Worm (Caenorhabditis elegans) whole organism, young adult: Measurements from ENCODE around the gene lex-1.

Source experiments
- B0336.3 ChIP-seq: fragments of 200-800 bp; sonication (Bioruptor generic); IDR thresholded peaks from 2 replicates; pipeline ENCODE4 v1.3.6; 2022; ENCODE audit warnings: missing genetic modification characterization, missing compliant biosample characterization
- C17E4.6 ChIP-seq: fragments of 200-800 bp; sonication (Bioruptor generic); IDR thresholded peaks from 2 replicates; pipeline ENCODE4 v1.3.6; 2022; ENCODE audit warnings: missing genetic modification reagents, missing genetic modification characterization, missing compliant biosample characterization
- F22D6.2 ChIP-seq: sonication (generic microtip); optimal IDR thresholded peaks from 2 replicates; lab custom pipeline; 2016; ENCODE audit warnings: mild to moderate bottlenecking, missing genetic modification characterization, missing compliant biosample characterization
- F49E8.2 ChIP-seq: sonication (generic microtip); optimal IDR thresholded peaks from 3 replicates; lab custom pipeline; 2017; ENCODE audit warnings: missing genetic modification characterization, mild to moderate bottlenecking, missing compliant biosample characterization, antibody characterized with exemption, moderate library complexity; ENCODE audit not compliant: insufficient read depth
- K11D2.4 ChIP-seq: fragments of 200-800 bp; sonication (Bioruptor generic); IDR thresholded peaks from 2 replicates; pipeline ENCODE4 v1.3.6; 2022; ENCODE audit warnings: missing genetic modification reagents, missing genetic modification characterization, missing compliant biosample characterization
- Y53F4B.3 ChIP-seq: fragments of 200-800 bp; sonication (Bioruptor generic); IDR thresholded peaks from 2 replicates; pipeline ENCODE4 v1.3.6; 2022; ENCODE audit warnings: missing genetic modification reagents, missing genetic modification characterization, missing compliant biosample characterization
- Y56A3A.18 ChIP-seq: fragments of 200-800 bp; sonication (Bioruptor generic); IDR thresholded peaks from 2 replicates; pipeline ENCODE4 v1.3.6; 2022; ENCODE audit warnings: missing genetic modification reagents, missing genetic modification characterization, missing compliant biosample characterization
- Y79H2A.3 ChIP-seq: fragments of 200-800 bp; sonication (Bioruptor generic); conservative IDR thresholded peaks from 2 replicates; pipeline ENCODE4 v1.3.6; 2022; ENCODE audit warnings: missing genetic modification reagents, missing genetic modification characterization, missing compliant biosample characterization
- ama-1 ChIP-seq, 3 experiments: fragments of 150-350 bp in 1 of 3; sonication (generic microtip) in 2 of 3; optimal IDR thresholded peaks; 2 replicates each; lab custom pipeline; 2014 to 2018; ENCODE audit warnings: missing biosample characterization in 2 of 3, missing genetic modification characterization in 2 of 3, missing genetic modification reagents in 2 of 3
- aptf-2 ChIP-seq: fragments of 200-800 bp; sonication (Bioruptor generic); conservative IDR thresholded peaks from 2 replicates; pipeline ENCODE4 v1.3.6; 2022; ENCODE audit warnings: missing genetic modification reagents, missing genetic modification characterization, missing compliant biosample characterization
- atf-7 ChIP-seq: sonication (generic microtip); optimal IDR thresholded peaks from 2 replicates; lab custom pipeline; 2017; ENCODE audit warnings: mild to moderate bottlenecking, missing genetic modification characterization, missing compliant biosample characterization
- ccch-3 ChIP-seq: fragments of 200-800 bp; sonication (Bioruptor generic); optimal IDR thresholded peaks from 2 replicates; lab custom pipeline; 2018; ENCODE audit warnings: mild to moderate bottlenecking, missing genetic modification characterization, missing compliant biosample characterization
- cebp-1 ChIP-seq, 2 experiments: fragments of 200-800 bp in 1 of 2; sonication (Bioruptor generic) in 1 of 2; sonication (generic microtip) in 1 of 2; IDR thresholded peaks in 1 of 2; optimal IDR thresholded peaks in 1 of 2; 2 replicates each; pipeline versions ENCODE4 v1.3.6 to Lab custom; 2017 to 2022; ENCODE audit warnings: missing compliant biosample characterization in 2 of 2, missing genetic modification characterization in 2 of 2, mild to moderate bottlenecking in 1 of 2, missing genetic modification reagents in 1 of 2, moderate library complexity in 1 of 2
- ceh-100 ChIP-seq: fragments of 200-800 bp; sonication (Bioruptor generic); IDR thresholded peaks from 2 replicates; pipeline ENCODE4 v1.3.6; 2022; ENCODE audit warnings: missing genetic modification reagents, missing genetic modification characterization, missing compliant biosample characterization
- ceh-27 ChIP-seq: fragments of 200-800 bp; sonication (Bioruptor generic); optimal IDR thresholded peaks from 2 replicates; lab custom pipeline; 2018; ENCODE audit warnings: mild to moderate bottlenecking, missing genetic modification characterization, moderate library complexity, missing compliant biosample characterization
- ceh-40 ChIP-seq: fragments of 200-800 bp; sonication (Bioruptor generic); IDR thresholded peaks from 2 replicates; pipeline ENCODE4 v1.3.6; 2022; ENCODE audit warnings: missing genetic modification characterization, missing compliant biosample characterization
- chd-7 ChIP-seq: sonication (generic microtip); optimal IDR thresholded peaks from 2 replicates; lab custom pipeline; 2016; ENCODE audit warnings: mild to moderate bottlenecking, missing genetic modification characterization, moderate library complexity, missing compliant biosample characterization
- die-1 ChIP-seq: sonication (generic microtip); optimal IDR thresholded peaks from 2 replicates; lab custom pipeline; 2016; ENCODE audit warnings: missing genotype, mild to moderate bottlenecking, missing genetic modification characterization, missing compliant biosample characterization
- dpff-1 ChIP-seq: sonication (generic microtip); optimal IDR thresholded peaks from 2 replicates; lab custom pipeline; 2017; ENCODE audit warnings: mild to moderate bottlenecking, missing genetic modification characterization, missing compliant biosample characterization
- dpl-1 ChIP-seq: fragments of 150-350 bp; optimal IDR thresholded peaks from 2 replicates; lab custom pipeline; 2014; ENCODE audit warnings: missing biosample characterization, missing genetic modification reagents, missing genetic modification characterization
- ets-4 ChIP-seq: fragments of 200-800 bp; sonication (Bioruptor generic); optimal IDR thresholded peaks from 2 replicates; lab custom pipeline; 2018; ENCODE audit warnings: mild to moderate bottlenecking, missing genetic modification characterization, missing compliant biosample characterization
- hlh-26 ChIP-seq: fragments of 200-800 bp; sonication (Bioruptor generic); conservative IDR thresholded peaks from 2 replicates; pipeline ENCODE4 v1.3.6; 2022; ENCODE audit warnings: missing genetic modification reagents, missing genetic modification characterization, missing compliant biosample characterization
- hmg-1.2 ChIP-seq: fragments of 200-800 bp; sonication (Bioruptor generic); IDR thresholded peaks from 2 replicates; pipeline ENCODE4 v1.3.6; 2022; ENCODE audit warnings: missing genetic modification reagents, missing genetic modification characterization, missing compliant biosample characterization
- hsf-1 ChIP-seq: fragments of 200-800 bp; sonication (Bioruptor generic); IDR thresholded peaks from 2 replicates; pipeline ENCODE4 v1.3.6; 2022; ENCODE audit warnings: missing genetic modification reagents, missing genetic modification characterization, missing compliant biosample characterization
- lin-26 ChIP-seq: fragments of 200-800 bp; sonication (Bioruptor generic); IDR thresholded peaks from 2 replicates; pipeline ENCODE4 v1.3.6; 2022; ENCODE audit warnings: missing genetic modification reagents, missing genetic modification characterization, missing compliant biosample characterization
- lir-1 ChIP-seq: fragments of 200-800 bp; sonication (Bioruptor generic); conservative IDR thresholded peaks from 2 replicates; pipeline ENCODE4 v1.3.6; 2022; ENCODE audit warnings: missing genetic modification reagents, missing genetic modification characterization, missing compliant biosample characterization
- lsl-1 ChIP-seq: fragments of 200-800 bp; sonication (Bioruptor generic); optimal IDR thresholded peaks from 2 replicates; lab custom pipeline; 2018; ENCODE audit warnings: mild to moderate bottlenecking, missing genetic modification characterization, moderate library complexity, missing compliant biosample characterization
- lsy-27 ChIP-seq: sonication (generic microtip); optimal IDR thresholded peaks from 2 replicates; lab custom pipeline; 2017; ENCODE audit warnings: missing genetic modification characterization, mild to moderate bottlenecking, missing compliant biosample characterization, antibody characterized with exemption, missing genotype, borderline replicate concordance; ENCODE audit not compliant: insufficient read depth
- madf-10 ChIP-seq: sonication (generic microtip); optimal IDR thresholded peaks from 2 replicates; lab custom pipeline; 2016; ENCODE audit warnings: mild to moderate bottlenecking, missing genetic modification characterization, missing compliant biosample characterization
- mel-28 ChIP-seq: sonication (generic microtip); optimal IDR thresholded peaks from 2 replicates; lab custom pipeline; 2016; ENCODE audit warnings: borderline replicate concordance, mild to moderate bottlenecking, missing genetic modification characterization, missing compliant biosample characterization
- nhr-120 ChIP-seq: fragments of 200-800 bp; sonication (Bioruptor generic); IDR thresholded peaks from 2 replicates; pipeline ENCODE4 v1.3.6; 2022; ENCODE audit warnings: missing genetic modification characterization, missing compliant biosample characterization
- nhr-179 ChIP-seq: sonication (generic microtip); optimal IDR thresholded peaks from 2 replicates; lab custom pipeline; 2016; ENCODE audit warnings: mild to moderate bottlenecking, missing genetic modification characterization, missing compliant biosample characterization
- nhr-27 ChIP-seq: fragments of 200-800 bp; sonication (Bioruptor generic); optimal IDR thresholded peaks from 2 replicates; lab custom pipeline; 2018; ENCODE audit warnings: mild to moderate bottlenecking, missing genetic modification characterization, moderate library complexity, missing compliant biosample characterization
- pbrm-1 ChIP-seq: fragments of 200-800 bp; sonication (Bioruptor generic); IDR thresholded peaks from 2 replicates; pipeline ENCODE4 v1.3.6; 2022; ENCODE audit warnings: missing genetic modification reagents, missing genetic modification characterization, missing compliant biosample characterization
- rec-8 ChIP-seq, 2 experiments: sonication (generic microtip); optimal IDR thresholded peaks; 2 replicates each; lab custom pipeline; 2016; ENCODE audit warnings: mild to moderate bottlenecking in 2 of 2, missing genetic modification characterization in 2 of 2, missing genetic modification reagents in 2 of 2, missing genotype in 2 of 2, missing biosample characterization in 1 of 2, missing compliant biosample characterization in 1 of 2, moderate library complexity in 1 of 2
- rpc-1 ChIP-seq, 2 experiments: fragments of 150-350 bp in 1 of 2; sonication (generic microtip) in 1 of 2; optimal IDR thresholded peaks; 2 replicates each; lab custom pipeline; 2014 to 2018; ENCODE audit warnings: missing biosample characterization in 1 of 2, missing genetic modification characterization in 1 of 2, missing genetic modification reagents in 1 of 2, missing genotype in 1 of 2
- snpc-1.1 ChIP-seq: sonication (generic microtip); optimal IDR thresholded peaks from 2 replicates; lab custom pipeline; 2017; ENCODE audit warnings: missing genetic modification characterization, mild to moderate bottlenecking, missing compliant biosample characterization, antibody characterized with exemption, moderate library complexity, missing genotype, missing genetic modification reagents; ENCODE audit not compliant: insufficient read depth
- snpc-1.3 ChIP-seq: sonication (generic microtip); optimal IDR thresholded peaks from 2 replicates; lab custom pipeline; 2017; ENCODE audit warnings: missing genetic modification characterization, mild to moderate bottlenecking, missing compliant biosample characterization, antibody characterized with exemption, moderate library complexity, missing genotype, missing genetic modification reagents; ENCODE audit not compliant: insufficient read depth
- snpc-3.4 ChIP-seq: sonication (generic microtip); optimal IDR thresholded peaks from 2 replicates; lab custom pipeline; 2017; ENCODE audit warnings: missing genetic modification characterization, mild to moderate bottlenecking, missing compliant biosample characterization, antibody characterized with exemption, moderate library complexity, missing genotype, missing genetic modification reagents
- sptf-2 ChIP-seq: fragments of 200-800 bp; sonication (Bioruptor generic); optimal IDR thresholded peaks from 2 replicates; lab custom pipeline; 2018; ENCODE audit warnings: mild to moderate bottlenecking, missing genetic modification characterization, missing compliant biosample characterization
- tbp1 ChIP-seq: fragments of 200-800 bp; sonication (Bioruptor generic); optimal IDR thresholded peaks from 2 replicates; lab custom pipeline; 2018; ENCODE audit warnings: mild to moderate bottlenecking, missing genetic modification characterization, missing compliant biosample characterization
- tbx-9 ChIP-seq: sonication (generic microtip); optimal IDR thresholded peaks from 2 replicates; lab custom pipeline; 2016; ENCODE audit warnings: borderline replicate concordance, missing genetic modification characterization, inconsistent platforms, missing compliant biosample characterization
- unc-130 ChIP-seq: sonication (generic microtip); optimal IDR thresholded peaks from 2 replicates; lab custom pipeline; 2016; ENCODE audit warnings: missing genetic modification reagents, missing genetic modification characterization, missing compliant biosample characterization
- zfh-2 ChIP-seq: fragments of 200-800 bp; sonication (Bioruptor generic); conservative IDR thresholded peaks from 2 replicates; pipeline ENCODE4 v1.3.6; 2022; ENCODE audit warnings: missing genetic modification reagents, missing genetic modification characterization, missing compliant biosample characterization
- ztf-22 ChIP-seq: fragments of 200-800 bp; sonication (Bioruptor generic); optimal IDR thresholded peaks from 2 replicates; lab custom pipeline; 2018; ENCODE audit warnings: mild to moderate bottlenecking, missing genetic modification characterization, moderate library complexity, missing compliant biosample characterization
- ztf-6 ChIP-seq: fragments of 200-800 bp; sonication (Bioruptor generic); IDR thresholded peaks from 2 replicates; pipeline ENCODE4 v1.3.6; 2022; ENCODE audit warnings: missing genetic modification reagents, missing genetic modification characterization, missing compliant biosample characterization

The lex-1 gene

ce11 chrIV:12032383-12032782 is 46.9 kb upstream of the lex-1 start (continued):
- no peak; the same call in 1 of the 2 replicates for TF ChIP-seq lir-1
- no peak for TF ChIP-seq ztf-6
- no peak for TF ChIP-seq dpff-1
- peak; percentile 98 for TF ChIP-seq atf-7 (tag; lab: Kevin White, UChicago)
- no peak for TF ChIP-seq ccch-3
- no peak for TF ChIP-seq mel-28
- peak; percentile 80 for TF ChIP-seq madf-10 (tag; lab: Kevin White, UChicago)
- no peak for TF ChIP-seq sptf-2 (GFP tag; lab: Kevin White, UChicago)
- TF ChIP-seq tbp1 (GFP tag; lab: Kevin White, UChicago), result peak; percentile 62
- TF ChIP-seq snpc-3.4 (tag; lab: Kevin White, UChicago), result no peak
- no peak for TF ChIP-seq lin-26 (GFP tag; lab: Robert Waterston, UW)
- peak; percentile 50; the same call in 1 of the 2 replicates for TF ChIP-seq Y56A3A.18 (GFP tag; lab: Robert Waterston, UW)
- TF ChIP-seq hlh-26 (GFP tag; lab: Robert Waterston, UW), result no peak
- peak; percentile 96 for TF ChIP-seq hmg-1.2 (GFP tag; lab: Robert Waterston, UW)
- TF ChIP-seq B0336.3 (GFP tag; lab: Robert Waterston, UW), result peak; percentile 95
- no peak for TF ChIP-seq Y53F4B.3 (GFP tag; lab: Robert Waterston, UW)
- no peak for TF ChIP-seq snpc-1.3
- no peak for TF ChIP-seq rpc-1 (optimal IDR thresholded peaks at IDR 0.05; lab: Kevin White, UChicago)
- no peak for TF ChIP-seq rpc-1 (tag; optimal IDR thresholded peaks at IDR 0.05; lab: Kevin White, UChicago)
- no peak for TF ChIP-seq ceh-40
- no peak for TF ChIP-seq aptf-2 (GFP tag; lab: Robert Waterston, UW)
- peak; percentile 63; the same call in 1 of the 2 replicates for TF ChIP-seq cebp-1 (GFP tag; IDR thresholded peaks at IDR 0.05; lab: Robert Waterston, UW)
- TF ChIP-seq cebp-1 (tag; optimal IDR thresholded peaks at IDR 0.05; lab: Kevin White, UChicago), result peak; percentile 88
- TF ChIP-seq pbrm-1 (GFP tag; lab: Robert Waterston, UW), result peak; percentile 59
- TF ChIP-seq K11D2.4 (GFP tag; lab: Robert Waterston, UW), result peak; percentile 77
- peak; percentile 71 for TF ChIP-seq F22D6.2 (tag; lab: Kevin White, UChicago)
- TF ChIP-seq rec-8 (tag; optimal IDR thresholded peaks at IDR 0.05; lab: Kevin White, UChicago), result no peak
- no peak for TF ChIP-seq unc-130 (GFP tag; lab: Kevin White, UChicago)
- no peak for TF ChIP-seq Y79H2A.3
- no peak for TF ChIP-seq nhr-179 (tag; lab: Kevin White, UChicago)
- no peak for TF ChIP-seq dpl-1 (GFP tag; lab: Kevin White, UChicago)
- TF ChIP-seq ztf-22 (GFP tag; lab: Kevin White, UChicago), result peak; percentile 84
- no peak for TF ChIP-seq F49E8.2 (tag; lab: Kevin White, UChicago)
- no peak for TF ChIP-seq nhr-27 (tag; lab: Kevin White, UChicago)
- TF ChIP-seq chd-7 (tag; lab: Kevin White, UChicago), result peak; percentile 84
- no peak for TF ChIP-seq snpc-1.1 (tag; lab: Kevin White, UChicago)
- no peak for TF ChIP-seq tbx-9 (tag; lab: Kevin White, UChicago)
- peak; percentile 90 for TF ChIP-seq ceh-27 (GFP tag; lab: Kevin White, UChicago)
- TF ChIP-seq hsf-1, result peak; percentile 92
- peak; percentile 82 for TF ChIP-seq zfh-2 (GFP tag; lab: Robert Waterston, UW)
- TF ChIP-seq nhr-120 (GFP tag; lab: Robert Waterston, UW), result no peak
- TF ChIP-seq ets-4, result peak; percentile 90
- no peak for TF ChIP-seq ama-1 (optimal IDR thresholded peaks at IDR 0.05; lab: Kevin White, UChicago)
- no peak for TF ChIP-seq ama-1 (GFP tag; optimal IDR thresholded peaks at IDR 0.05; lab: Kevin White, UChicago)
- TF ChIP-seq lsy-27 (tag; lab: Kevin White, UChicago), result no peak
- TF ChIP-seq C17E4.6 (GFP tag; lab: Robert Waterston, UW), result peak; percentile 44; the same call in 1 of the 2 replicates
- TF ChIP-seq lsl-1 (GFP tag; lab: Kevin White, UChicago), result no peak
- no peak for TF ChIP-seq ceh-100 (GFP tag; lab: Robert Waterston, UW)
- no peak for TF ChIP-seq die-1 (tag; lab: Kevin White, UChicago)
